Fruit fly (Drosophila melanogaster): ENCODE results near the gene Hsp23.

dm6 chr3L:9396038-9396437, 14.4 kb downstream of the Hsp23 start:
- TF ChIP-seq CG32767 (GFP tag; IDR thresholded peaks at IDR 0.05) (no peak), ssp (GFP tag; IDR thresholded peaks at IDR 0.05) (no peak), CG10959 (GFP tag; IDR thresholded peaks at IDR 0.05) (no peak), GATAe (GFP tag; conservative IDR thresholded peaks at IDR 0.05) (no peak), cwo (GFP tag; optimal IDR thresholded peaks at IDR 0.05) (no peak), Hmr (GFP tag; optimal IDR thresholded peaks at IDR 0.05) (no peak), h (optimal IDR thresholded peaks at IDR 0.05) (no peak), az2 (GFP tag; optimal IDR thresholded peaks at IDR 0.05) (no peak), CG10147 (GFP tag; optimal IDR thresholded peaks at IDR 0.05) (no peak), pb (GFP tag; optimal IDR thresholded peaks at IDR 0.05) (no peak), exex (tag; optimal IDR thresholded peaks at IDR 0.05) (peak; percentile 82), CG12071 (GFP tag; optimal IDR thresholded peaks at IDR 0.05) (no peak), CG13624 (GFP tag; optimal IDR thresholded peaks at IDR 0.05) (no peak)

Measured in whole organism, embryonic.